Worm (Caenorhabditis elegans) whole organism, L3 larva: ENCODE results near the gene C05B5.11.

Experiments
- lin-39 ChIP-seq: fragments of 150-350 bp; optimal IDR thresholded peaks from 2 replicates; lab custom pipeline; 2018; ENCODE audit warnings: missing biosample characterization, missing genetic modification reagents, missing genetic modification characterization
- nhr-28 ChIP-seq: fragments of 150-350 bp; optimal IDR thresholded peaks from 2 replicates; lab custom pipeline; 2014; ENCODE audit warnings: missing biosample characterization, missing genetic modification characterization
- ztf-4 ChIP-seq: fragments of 150-350 bp; optimal IDR thresholded peaks from 2 replicates; lab custom pipeline; 2014; ENCODE audit warnings: missing biosample characterization, missing genetic modification characterization

ce11 chrIII:9984604-9985003 is 19.7 kb upstream of the C05B5.11 start:
- TF ChIP-seq nhr-28 = no peak
- TF ChIP-seq lin-39 (tag; lab: Kevin White, UChicago) = no peak
- no peak for TF ChIP-seq ztf-4 (tag; lab: Kevin White, UChicago)
